Worm (Caenorhabditis elegans): ENCODE data around the gene col-123.
A peak's percentile ranks its signal among the peaks of the same experiment; 100 is the strongest.

DNA sequence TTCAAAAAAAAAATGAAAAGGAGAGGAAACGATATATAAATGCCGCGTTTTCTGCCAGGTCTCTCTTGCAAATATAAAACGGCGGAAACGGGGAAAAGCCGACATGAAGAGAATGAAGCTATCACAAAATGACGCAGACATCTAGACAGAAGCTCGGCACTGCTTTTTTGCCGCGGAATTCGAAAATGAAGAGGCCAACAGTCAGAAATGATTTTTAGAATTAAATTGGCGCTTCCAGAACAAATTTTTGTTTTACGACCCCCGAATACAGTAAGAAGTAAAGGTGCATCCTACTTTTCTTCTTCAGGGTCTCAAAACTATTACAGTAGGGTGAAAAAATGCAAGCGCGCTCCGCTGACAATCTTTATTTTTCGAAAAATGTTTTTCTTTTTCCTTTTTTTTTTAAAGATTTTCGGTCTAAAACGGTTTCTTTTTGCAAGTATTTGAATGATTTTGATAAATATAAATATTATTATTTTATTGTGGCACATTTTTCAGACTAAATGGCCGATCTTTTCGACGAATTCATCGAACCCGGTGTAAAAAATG, 3.5 kb downstream of the col-123 start, which contains the start of gene mtr-4:
- TF ChIP-seq lin-15B (tag; optimal IDR thresholded peaks at IDR 0.05) (no peak), duxl-1 (tag; optimal IDR thresholded peaks at IDR 0.05; ENCODE audit: poor library complexity) (no peak), ama-1 (optimal IDR thresholded peaks at IDR 0.05) (no peak), dpl-1 (GFP tag; optimal IDR thresholded peaks at IDR 0.05) (peak; percentile 71), nhr-76 (tag; optimal IDR thresholded peaks at IDR 0.05) (no peak), dve-1 (tag; optimal IDR thresholded peaks at IDR 0.05; ENCODE audit: insufficient read depth) (no peak), zip-2 (tag; optimal IDR thresholded peaks at IDR 0.05) (no peak), skn-1 (tag; optimal IDR thresholded peaks at IDR 0.05) (no peak), gei-8 (GFP tag; optimal IDR thresholded peaks at IDR 0.05) (no peak), snpc-4 (tag; optimal IDR thresholded peaks at IDR 0.05) (no peak), F49E8.2 (tag; optimal IDR thresholded peaks at IDR 0.05; ENCODE audit: borderline replicate concordance) (peak; percentile 5), lin-13 (GFP tag; optimal IDR thresholded peaks at IDR 0.05) (no peak), mdl-1 (tag; optimal IDR thresholded peaks at IDR 0.05) (peak in 1 of 2 experiments; percentile 17)
